Fruit fly (Drosophila melanogaster): ENCODE data around the gene CG13771.
A peak's percentile ranks its signal among the peaks of the same experiment; 100 is the strongest.

The CG13771 gene

dm6 chr2L:6700742-6701141 is 37.3 kb upstream of the CG13771 start (continued):
- no peak for TF ChIP-seq da (GFP tag; optimal IDR thresholded peaks at IDR 0.05)
- TF ChIP-seq CG12659 (GFP tag; optimal IDR thresholded peaks at IDR 0.05), result peak; percentile 10
- peak; percentile 22 for TF ChIP-seq CG2116 (GFP tag; optimal IDR thresholded peaks at IDR 0.05)
- no peak for TF ChIP-seq mld (GFP tag; IDR thresholded peaks at IDR 0.05; ENCODE audit: partially characterized antibody)
- peak; percentile 21 for TF ChIP-seq btn (GFP tag; optimal IDR thresholded peaks at IDR 0.05)
- peak; percentile 92 for TF ChIP-seq zen (tag; optimal IDR thresholded peaks at IDR 0.05)
- TF ChIP-seq eve (GFP tag; optimal IDR thresholded peaks at IDR 0.05), result peak in 1 of 2 experiments; percentile 38
- TF ChIP-seq crc (GFP tag; optimal IDR thresholded peaks at IDR 0.05), result no peak
- 0 out of 2 replicates have a peak, but pooled peaks have one; percentile 7 for TF ChIP-seq CG10959 (GFP tag; IDR thresholded peaks at IDR 0.05)
- TF ChIP-seq CG31441 (GFP tag; IDR thresholded peaks at IDR 0.05), result peak; percentile 18; the same call in 1 of the 2 replicates
- no peak for TF ChIP-seq Sox102F (GFP tag; optimal IDR thresholded peaks at IDR 0.05)
- TF ChIP-seq CG6813 (GFP tag; optimal IDR thresholded peaks at IDR 0.05), result peak; percentile 82
- TF ChIP-seq CG8281 (tag; optimal IDR thresholded peaks at IDR 0.05), result peak; percentile 9
- TF ChIP-seq NC2α (GFP tag; optimal IDR thresholded peaks at IDR 0.05), result peak; percentile 62
- TF ChIP-seq CG7745 (tag; optimal IDR thresholded peaks at IDR 0.05), result peak; percentile 74
- peak; percentile 67 for TF ChIP-seq CG17568 (GFP tag; optimal IDR thresholded peaks at IDR 0.05)
- TF ChIP-seq CG13775 (GFP tag; optimal IDR thresholded peaks at IDR 0.05), result peak; percentile 37
- TF ChIP-seq Pdp1 (GFP tag; optimal IDR thresholded peaks at IDR 0.05), result peak in 1 of 2 experiments; percentile 49
- TF ChIP-seq onecut (GFP tag; IDR thresholded peaks at IDR 0.05), result no peak
- peak; percentile 36 for TF ChIP-seq CG10267 (tag; optimal IDR thresholded peaks at IDR 0.05)
- TF ChIP-seq ab (GFP tag; optimal IDR thresholded peaks at IDR 0.05), result no peak
- no peak for TF ChIP-seq hkb (optimal IDR thresholded peaks at IDR 0.05)
- TF ChIP-seq hkb (GFP tag; IDR thresholded peaks at IDR 0.05), result 0 out of 2 replicates have a peak, but pooled peaks have one; percentile 22
- no peak for TF ChIP-seq sna (GFP tag; IDR thresholded peaks at IDR 0.05; ENCODE audit: partially characterized antibody)
- TF ChIP-seq CG18619 (GFP tag; optimal IDR thresholded peaks at IDR 0.05), result peak; percentile 19
- TF ChIP-seq CG12744 (GFP tag; optimal IDR thresholded peaks at IDR 0.05), result peak; percentile 40
- no peak for TF ChIP-seq lov (optimal IDR thresholded peaks at IDR 0.05)
- TF ChIP-seq lov (GFP tag; IDR thresholded peaks at IDR 0.05), result 0 out of 3 replicates have a peak, but pooled peaks have one; percentile 59
- no peak for TF ChIP-seq H2.0 (GFP tag; IDR thresholded peaks at IDR 0.05)
- no peak for TF ChIP-seq Ets65A (GFP tag)
- no peak for TF ChIP-seq CG17912 (GFP tag; optimal IDR thresholded peaks at IDR 0.05)
- TF ChIP-seq klu (GFP tag; IDR thresholded peaks at IDR 0.05), result no peak
- TF ChIP-seq CG12769 (tag; optimal IDR thresholded peaks at IDR 0.05), result peak; percentile 45
- TF ChIP-seq cwo (GFP tag; optimal IDR thresholded peaks at IDR 0.05), result no peak
- no peak for TF ChIP-seq vnd (GFP tag; IDR thresholded peaks at IDR 0.05; ENCODE audit: partially characterized antibody)
- TF ChIP-seq CG10274 (GFP tag; optimal IDR thresholded peaks at IDR 0.05), result no peak
- TF ChIP-seq gcm2 (GFP tag; optimal IDR thresholded peaks at IDR 0.05), result no peak
- TF ChIP-seq fd102C (GFP tag; optimal IDR thresholded peaks at IDR 0.05), result peak; percentile 99
- TF ChIP-seq Oaz (GFP tag; IDR thresholded peaks at IDR 0.05), result no peak
- no peak for TF ChIP-seq salm (tag; optimal IDR thresholded peaks at IDR 0.05)
- no peak for TF ChIP-seq mam (GFP tag; optimal IDR thresholded peaks at IDR 0.05)
- TF ChIP-seq CG17328 (GFP tag; IDR thresholded peaks at IDR 0.05), result 0 out of 2 replicates have a peak, but pooled peaks have one; percentile 27
- TF ChIP-seq CG33557 (GFP tag; optimal IDR thresholded peaks at IDR 0.05), result peak; percentile 54
- TF ChIP-seq hbn (GFP tag; IDR thresholded peaks at IDR 0.05; ENCODE audit: partially characterized antibody), result no peak
- peak; percentile 60 for TF ChIP-seq CG1233 (GFP tag; optimal IDR thresholded peaks at IDR 0.05)
- no peak for TF ChIP-seq sim (GFP tag; IDR thresholded peaks at IDR 0.05)
- peak; percentile 67; the same call in 2 of the 3 replicates for TF ChIP-seq ci (GFP tag; IDR thresholded peaks at IDR 0.05)
- TF ChIP-seq NC2β (GFP tag; optimal IDR thresholded peaks at IDR 0.05), result peak; percentile 54
- no peak for TF ChIP-seq CG17186 (GFP tag; optimal IDR thresholded peaks at IDR 0.05)
- TF ChIP-seq CG32767 (GFP tag; IDR thresholded peaks at IDR 0.05), result no peak
- no peak for TF ChIP-seq grau (tag; optimal IDR thresholded peaks at IDR 0.05)
